Worm (Caenorhabditis elegans) whole organism, early embryonic: ENCODE data around the gene ugt-43.

Experiments used
- B0310.2 ChIP-seq: sonication (generic microtip); optimal IDR thresholded peaks from 2 replicates; lab custom pipeline; 2016; ENCODE audit warnings: mild to moderate bottlenecking, missing genetic modification characterization, missing compliant biosample characterization
- F13C5.2 ChIP-seq: sonication (generic microtip); optimal IDR thresholded peaks from 2 replicates; lab custom pipeline; 2017; ENCODE audit warnings: mild to moderate bottlenecking, missing genetic modification characterization, inconsistent platforms, missing compliant biosample characterization
- aly-1 ChIP-seq: sonication (generic microtip); optimal IDR thresholded peaks from 2 replicates; lab custom pipeline; 2016; ENCODE audit warnings: missing genetic modification characterization, missing compliant biosample characterization
- ama-1 ChIP-seq: fragments of 150-350 bp; optimal IDR thresholded peaks from 2 replicates; lab custom pipeline; 2014
- ceh-13 ChIP-seq: fragments of 200-800 bp; sonication (Bioruptor generic); optimal IDR thresholded peaks from 2 replicates; lab custom pipeline; 2018; ENCODE audit warnings: mild to moderate bottlenecking, missing genetic modification characterization, missing compliant biosample characterization
- ceh-36 ChIP-seq: sonication (generic microtip); optimal IDR thresholded peaks from 2 replicates; lab custom pipeline; 2016; ENCODE audit warnings: missing genetic modification characterization, inconsistent platforms, missing compliant biosample characterization
- ets-7 ChIP-seq: sonication (generic microtip); optimal IDR thresholded peaks from 2 replicates; lab custom pipeline; 2016; ENCODE audit warnings: missing genotype, missing genetic modification characterization, missing compliant biosample characterization
- flt-1 ChIP-seq: fragments of 200-800 bp; sonication (Bioruptor generic); IDR thresholded peaks from 2 replicates; pipeline ENCODE4 v1.3.6; 2022; ENCODE audit warnings: missing genetic modification characterization, missing compliant biosample characterization
- hmbx-1 ChIP-seq: sonication (generic microtip); optimal IDR thresholded peaks from 2 replicates; lab custom pipeline; 2016; ENCODE audit warnings: mild to moderate bottlenecking, missing genetic modification characterization, missing compliant biosample characterization
- hmg-4 ChIP-seq: fragments of 200-800 bp; sonication (Bioruptor generic); optimal IDR thresholded peaks from 2 replicates; lab custom pipeline; 2018; ENCODE audit warnings: mild to moderate bottlenecking, missing genetic modification characterization, missing compliant biosample characterization
- hnd-1 ChIP-seq: sonication (generic microtip); optimal IDR thresholded peaks from 2 replicates; lab custom pipeline; 2016; ENCODE audit warnings: missing genetic modification characterization, missing compliant biosample characterization
- pes-1 ChIP-seq: fragments of 200-800 bp; sonication (Bioruptor generic); IDR thresholded peaks from 2 replicates; pipeline ENCODE4 v1.3.6; 2022; ENCODE audit warnings: missing genetic modification reagents, missing genetic modification characterization, missing compliant biosample characterization
- scrt-1 ChIP-seq: fragments of 200-800 bp; sonication (Bioruptor generic); IDR thresholded peaks from 2 replicates; pipeline ENCODE4 v1.3.6; 2022; ENCODE audit warnings: missing genetic modification characterization, missing compliant biosample characterization
- sea-1 ChIP-seq: fragments of 200-800 bp; sonication (Bioruptor generic); conservative IDR thresholded peaks from 2 replicates; pipeline ENCODE4 v1.3.6; 2022; ENCODE audit warnings: missing genetic modification characterization, missing compliant biosample characterization
- tbx-11 ChIP-seq: fragments of 200-800 bp; sonication (Bioruptor generic); IDR thresholded peaks from 2 replicates; pipeline ENCODE4 v1.3.6; 2022; ENCODE audit warnings: missing genetic modification characterization, missing compliant biosample characterization
- tbx-37 ChIP-seq: fragments of 200-800 bp; sonication (Bioruptor generic); conservative IDR thresholded peaks from 2 replicates; pipeline ENCODE4 v1.3.6; 2022; ENCODE audit warnings: missing genetic modification reagents, missing genetic modification characterization, missing compliant biosample characterization
- tra-4 ChIP-seq: sonication (generic microtip); optimal IDR thresholded peaks from 2 replicates; lab custom pipeline; 2017; ENCODE audit warnings: missing genetic modification characterization, missing compliant biosample characterization

ugt-43 gene

ce11 chrIV:10498401-10498800 lies 34.0 kb downstream of the ugt-43 start:
- no peak for TF ChIP-seq pes-1
- TF ChIP-seq B0310.2 (tag; lab: Kevin White, UChicago) = no peak
- no peak for TF ChIP-seq tra-4
- no peak for TF ChIP-seq tbx-11
- TF ChIP-seq F13C5.2 = no peak
- TF ChIP-seq ama-1 (lab: Kevin White, UChicago) = no peak
- TF ChIP-seq ceh-13 = no peak

- no peak for TF ChIP-seq flt-1 (GFP tag; lab: Robert Waterston, UW)
- no peak for TF ChIP-seq tbx-37
- TF ChIP-seq scrt-1 (GFP tag; lab: Robert Waterston, UW) = no peak
- no peak for TF ChIP-seq tra-4
- TF ChIP-seq ets-7 = no peak
- TF ChIP-seq aly-1 (tag; lab: Kevin White, UChicago) = no peak
- no peak for TF ChIP-seq hmbx-1
- TF ChIP-seq hmg-4 (GFP tag; lab: Kevin White, UChicago) = no peak
- TF ChIP-seq hnd-1 (tag; lab: Kevin White, UChicago) = no peak
- no peak for TF ChIP-seq ama-1 (lab: Kevin White, UChicago)
- TF ChIP-seq ceh-36 (tag; lab: Kevin White, UChicago) = no peak
- no peak for TF ChIP-seq pes-1
- TF ChIP-seq F13C5.2 = no peak
- no peak for TF ChIP-seq ceh-13
- no peak for TF ChIP-seq tbx-11
Measured at ce11 chrIV:10499948-10500356, 35.6 kb downstream of the ugt-43 start.

- TF ChIP-seq F13C5.2 = no peak
- no peak for TF ChIP-seq ceh-13
Measured at ce11 chrIV:10500481-10500880, 36.1 kb downstream of the ugt-43 start.

- TF ChIP-seq ceh-36 (tag; lab: Kevin White, UChicago) (no peak), sea-1 (GFP tag; lab: Robert Waterston, UW) (no peak), hnd-1 (tag; lab: Kevin White, UChicago) (no peak), flt-1 (GFP tag; lab: Robert Waterston, UW) (no peak), aly-1 (tag; lab: Kevin White, UChicago) (no peak), tbx-37 (no peak), tra-4 (no peak), ama-1 (lab: Kevin White, UChicago) (no peak), pes-1 (no peak), hmbx-1 (no peak), scrt-1 (GFP tag; lab: Robert Waterston, UW) (no peak), tbx-11 (no peak), hmg-4 (GFP tag; lab: Kevin White, UChicago) (no peak), ceh-13 (no peak), B0310.2 (tag; lab: Kevin White, UChicago) (no peak), ets-7 (no peak), F13C5.2 (no peak)
Measured at ce11 chrIV:10501550-10502240, 37.3 kb downstream of the ugt-43 start, which contains the start of gene tax-6. Gene tax-6, minus strand, starts transcription at chrIV:10501600.

ce11 chrIV:10502345-10502744 lies 38.0 kb downstream of the ugt-43 start:
- TF ChIP-seq tbx-11 (no peak), hnd-1 (tag; lab: Kevin White, UChicago) (no peak), hmg-4 (GFP tag; lab: Kevin White, UChicago) (no peak), tra-4 (no peak), flt-1 (GFP tag; lab: Robert Waterston, UW) (no peak)

- TF ChIP-seq scrt-1 (GFP tag; lab: Robert Waterston, UW) (no peak), ceh-13 (no peak), hmbx-1 (no peak), hnd-1 (tag; lab: Kevin White, UChicago) (no peak), pes-1 (no peak), hmg-4 (GFP tag; lab: Kevin White, UChicago) (peak; percentile 45), tra-4 (no peak), F13C5.2 (peak; percentile 49), B0310.2 (tag; lab: Kevin White, UChicago) (no peak), aly-1 (tag; lab: Kevin White, UChicago) (no peak), ceh-36 (tag; lab: Kevin White, UChicago) (no peak)
Measured at ce11 chrIV:10503750-10504232, 39.4 kb downstream of the ugt-43 start.

- no peak for TF ChIP-seq hmg-4 (GFP tag; lab: Kevin White, UChicago)
- no peak for TF ChIP-seq hmbx-1
- no peak for TF ChIP-seq F13C5.2
- TF ChIP-seq tbx-11 = no peak
- no peak for TF ChIP-seq hnd-1 (tag; lab: Kevin White, UChicago)
- TF ChIP-seq tra-4 = no peak
- TF ChIP-seq tbx-37 = no peak
- TF ChIP-seq pes-1 = no peak
- TF ChIP-seq B0310.2 (tag; lab: Kevin White, UChicago) = no peak
- no peak for TF ChIP-seq ceh-13
- no peak for TF ChIP-seq ama-1 (lab: Kevin White, UChicago)
- no peak for TF ChIP-seq scrt-1 (GFP tag; lab: Robert Waterston, UW)
- no peak for TF ChIP-seq ceh-36 (tag; lab: Kevin White, UChicago)
- no peak for TF ChIP-seq sea-1 (GFP tag; lab: Robert Waterston, UW)
- TF ChIP-seq aly-1 (tag; lab: Kevin White, UChicago) = no peak
- no peak for TF ChIP-seq flt-1 (GFP tag; lab: Robert Waterston, UW)
- TF ChIP-seq ets-7 = no peak
Measured at ce11 chrIV:10505016-10505415, 40.6 kb downstream of the ugt-43 start.

- TF ChIP-seq hnd-1 (tag; lab: Kevin White, UChicago) = no peak
Measured at ce11 chrIV:10506016-10506415, 41.6 kb downstream of the ugt-43 start.
